Worm (Caenorhabditis elegans) whole organism, young adult: ENCODE results near the gene ZK892.4.

Experiments
- Y79H2A.3 ChIP-seq: fragments of 200-800 bp; sonication (Bioruptor generic); conservative IDR thresholded peaks from 2 replicates; pipeline ENCODE4 v1.3.6; 2022; ENCODE audit warnings: missing genetic modification reagents, missing genetic modification characterization, missing compliant biosample characterization
- attf-6 ChIP-seq: fragments of 200-800 bp; sonication (Bioruptor generic); IDR thresholded peaks from 2 replicates; pipeline ENCODE4 v1.3.6; 2022; ENCODE audit warnings: missing genetic modification reagents, missing genetic modification characterization, missing compliant biosample characterization
- snpc-4 ChIP-seq, 5 experiments: fragments of 150-350 bp in 1 of 5; sonication (generic microtip) in 4 of 5; optimal IDR thresholded peaks; 2 replicates each; lab custom pipeline; 2014 to 2018; ENCODE audit warnings: missing genetic modification characterization in 5 of 5, missing biosample characterization in 3 of 5, antibody characterized with exemption in 2 of 5, mild to moderate bottlenecking in 2 of 5, missing compliant biosample characterization in 2 of 5, missing genotype in 2 of 5, moderate library complexity in 2 of 5, missing genetic modification reagents in 1 of 5
- tlf-1 ChIP-seq: fragments of 200-800 bp; sonication (Bioruptor generic); optimal IDR thresholded peaks from 2 replicates; lab custom pipeline; 2018; ENCODE audit warnings: mild to moderate bottlenecking, missing genetic modification characterization, missing compliant biosample characterization
- unc-130 ChIP-seq: sonication (generic microtip); optimal IDR thresholded peaks from 2 replicates; lab custom pipeline; 2016; ENCODE audit warnings: missing genetic modification reagents, missing genetic modification characterization, missing compliant biosample characterization

DNA sequence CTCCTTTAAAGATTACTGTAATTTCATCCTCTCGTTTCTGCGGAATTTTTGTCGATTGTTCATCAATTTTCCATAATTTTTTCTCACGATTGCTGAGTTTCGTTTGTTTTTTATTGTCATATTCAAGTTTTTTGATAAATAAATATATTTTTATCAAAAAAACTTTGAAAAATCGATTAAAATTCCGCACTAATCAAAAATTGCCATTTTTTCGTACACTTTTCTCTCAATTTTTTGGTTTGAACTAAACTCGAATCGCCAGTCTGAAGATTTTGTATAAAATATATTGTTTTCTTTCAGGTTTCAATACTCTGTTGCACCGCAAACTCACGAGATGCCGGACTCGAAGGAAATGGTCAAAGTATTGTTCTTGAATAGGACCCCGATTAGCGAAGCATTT, 34.5 kb downstream of the ZK892.4 start, which contains the start of gene ogr-2:
- TF ChIP-seq Y79H2A.3 (GFP tag; lab: Robert Waterston, UW), result no peak
- no peak for TF ChIP-seq snpc-4 (GFP tag; optimal IDR thresholded peaks at IDR 0.05; lab: Kevin White, UChicago)
- no peak for TF ChIP-seq snpc-4 (tag; optimal IDR thresholded peaks at IDR 0.05; lab: Kevin White, UChicago)
- no peak for TF ChIP-seq tlf-1 (GFP tag; lab: Kevin White, UChicago)
- no peak for TF ChIP-seq unc-130 (GFP tag; lab: Kevin White, UChicago)
- no peak for TF ChIP-seq attf-6 (GFP tag; lab: Robert Waterston, UW)
